Worm (Caenorhabditis elegans): ENCODE measurements around the gene Y17G9B.5.
"Not testable (repeated sequence)": the region's sequence is repeated elsewhere in the genome, so short reads cannot be mapped to it uniquely, and the experiment has no call there.

The Y17G9B.5 gene

DNA sequence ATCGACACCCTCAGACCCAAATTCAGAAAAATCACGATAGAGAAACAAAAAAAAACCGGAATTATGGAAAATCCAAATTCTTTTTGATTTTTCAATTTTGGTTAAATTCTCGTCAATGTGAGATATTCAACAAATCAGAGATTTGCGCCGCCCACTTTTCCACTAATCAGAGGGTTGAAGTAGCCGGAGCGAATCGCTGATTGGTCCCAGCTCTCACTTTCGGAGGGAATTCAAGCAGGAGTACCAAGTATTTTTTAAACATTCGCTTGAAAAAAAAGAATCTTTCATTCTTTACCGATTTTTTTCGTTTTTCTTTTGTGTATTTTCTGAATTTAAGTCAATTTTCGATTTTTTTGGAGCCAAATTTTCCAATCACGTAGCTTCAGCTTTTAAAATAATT lies 44.1 kb upstream of the Y17G9B.5 start:
- no peak for TF ChIP-seq pros-1 (tag; optimal IDR thresholded peaks at IDR 0.05)
- no peak for TF ChIP-seq unc-3 (GFP tag; conservative IDR thresholded peaks at IDR 0.05)
- no peak for TF ChIP-seq unc-3 (tag; optimal IDR thresholded peaks at IDR 0.05)
- peak; percentile 73 for TF ChIP-seq nfya-1 (tag; optimal IDR thresholded peaks at IDR 0.05)

DNA sequence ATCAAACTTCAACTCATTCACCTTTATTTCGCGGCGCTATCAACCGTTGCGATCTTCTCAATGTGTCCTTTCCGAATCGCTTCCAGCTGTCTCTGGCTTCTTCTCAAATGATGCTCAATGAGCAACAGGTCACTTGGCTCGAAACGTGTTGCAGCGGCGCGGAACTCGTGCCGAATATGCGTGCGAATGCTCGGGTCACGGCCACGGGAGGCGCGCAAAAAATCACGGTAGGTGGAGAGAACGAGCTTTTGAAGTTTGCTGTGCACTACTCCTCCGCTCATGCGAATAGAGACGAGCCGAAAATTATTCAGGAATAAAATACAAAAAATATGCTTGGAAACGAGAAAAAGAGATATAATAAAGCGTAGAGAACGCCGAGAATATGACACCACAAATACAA lies 39.6 kb upstream of the Y17G9B.5 start, which contains the start of gene cif-1:
TSS of gene cif-1 (minus strand) at position 297 of the 400 bp plus-strand sequence.
- TF ChIP-seq che-1 (tag; optimal IDR thresholded peaks at IDR 0.05), result no peak
- TF ChIP-seq elt-4 (tag; optimal IDR thresholded peaks at IDR 0.05), result no peak
- TF ChIP-seq gmeb-2 (tag; optimal IDR thresholded peaks at IDR 0.05), result no peak
- TF ChIP-seq unc-42 (tag; optimal IDR thresholded peaks at IDR 0.05), result no peak
- TF ChIP-seq hlh-13 (GFP tag; optimal IDR thresholded peaks at IDR 0.05), result no peak
- no peak for TF ChIP-seq mec-3 (tag; optimal IDR thresholded peaks at IDR 0.05; ENCODE audit: borderline replicate concordance)
- TF ChIP-seq nfya-1 (tag; optimal IDR thresholded peaks at IDR 0.05), result no peak
- no peak for TF ChIP-seq F13H6.1 (tag; optimal IDR thresholded peaks at IDR 0.05)
- TF ChIP-seq ceh-2 (tag; optimal IDR thresholded peaks at IDR 0.05), result no peak
- no peak for TF ChIP-seq ceh-24 (tag; optimal IDR thresholded peaks at IDR 0.05)
- TF ChIP-seq ztf-16 (tag; optimal IDR thresholded peaks at IDR 0.05), result no peak
- TF ChIP-seq ets-4 (tag; optimal IDR thresholded peaks at IDR 0.05), result no peak
- TF ChIP-seq odd-2 (tag; optimal IDR thresholded peaks at IDR 0.05), result no peak
- TF ChIP-seq fax-1 (tag; optimal IDR thresholded peaks at IDR 0.05), result no peak
- TF ChIP-seq dve-1 (tag; optimal IDR thresholded peaks at IDR 0.05), result no peak
- no peak for TF ChIP-seq hlh-15 (tag; optimal IDR thresholded peaks at IDR 0.05)
- no peak for TF ChIP-seq unc-86 (tag; optimal IDR thresholded peaks at IDR 0.05)
- no peak for TF ChIP-seq lin-11 (tag; optimal IDR thresholded peaks at IDR 0.05)
- TF ChIP-seq eyg-1 (tag; optimal IDR thresholded peaks at IDR 0.05), result no peak

DNA sequence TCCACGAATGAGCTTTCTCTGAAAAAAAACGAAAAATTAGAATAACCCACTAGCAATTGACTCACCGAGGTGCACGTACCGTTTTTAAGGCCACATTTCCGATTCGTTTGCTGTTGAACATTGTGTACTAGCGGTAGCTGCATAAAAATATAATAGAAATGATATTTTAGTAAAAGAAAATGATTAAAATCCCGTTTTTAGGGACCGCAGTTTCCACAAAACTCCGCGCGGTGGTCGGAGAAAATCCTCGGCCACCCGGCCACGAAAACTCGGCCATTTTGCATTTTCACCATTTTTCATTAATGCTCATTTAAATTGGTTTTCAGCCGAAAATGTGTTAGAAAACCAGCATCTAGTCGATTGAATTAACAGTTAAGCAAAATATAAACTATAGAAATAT lies 37.7 kb upstream of the Y17G9B.5 start, which contains the start of gene yars-2:
TSS of gene yars-2 (minus strand) at position 249 of the 400 bp plus-strand sequence.
- TF ChIP-seq zip-5 (tag; optimal IDR thresholded peaks at IDR 0.05) (peak; percentile 26), tbx-2 (tag; optimal IDR thresholded peaks at IDR 0.05) (peak; percentile 73), elt-2 (tag; optimal IDR thresholded peaks at IDR 0.05) (peak; percentile 31), syd-9 (tag; optimal IDR thresholded peaks at IDR 0.05) (no peak), ceh-2 (tag; optimal IDR thresholded peaks at IDR 0.05) (peak; percentile 83), ref-2 (tag; optimal IDR thresholded peaks at IDR 0.05) (peak; percentile 33), ets-4 (tag; optimal IDR thresholded peaks at IDR 0.05) (peak; percentile 59), tbx-7 (tag; optimal IDR thresholded peaks at IDR 0.05) (peak; percentile 16), fax-1 (tag; optimal IDR thresholded peaks at IDR 0.05) (peak; percentile 27), C08G9.2 (tag; optimal IDR thresholded peaks at IDR 0.05) (peak; percentile 63), hlh-30 (tag; optimal IDR thresholded peaks at IDR 0.05; ENCODE audit: insufficient read depth) (no peak), ceh-6 (GFP tag; optimal IDR thresholded peaks at IDR 0.05) (no peak), dmd-4 (tag; optimal IDR thresholded peaks at IDR 0.05; ENCODE audit: borderline replicate concordance) (no peak), unc-42 (tag; optimal IDR thresholded peaks at IDR 0.05) (no peak), ceh-31 (tag; optimal IDR thresholded peaks at IDR 0.05) (peak; percentile 74), ceh-18 (tag; optimal IDR thresholded peaks at IDR 0.05) (no peak), hlh-8 (tag; optimal IDR thresholded peaks at IDR 0.05) (peak; percentile 13)

DNA sequence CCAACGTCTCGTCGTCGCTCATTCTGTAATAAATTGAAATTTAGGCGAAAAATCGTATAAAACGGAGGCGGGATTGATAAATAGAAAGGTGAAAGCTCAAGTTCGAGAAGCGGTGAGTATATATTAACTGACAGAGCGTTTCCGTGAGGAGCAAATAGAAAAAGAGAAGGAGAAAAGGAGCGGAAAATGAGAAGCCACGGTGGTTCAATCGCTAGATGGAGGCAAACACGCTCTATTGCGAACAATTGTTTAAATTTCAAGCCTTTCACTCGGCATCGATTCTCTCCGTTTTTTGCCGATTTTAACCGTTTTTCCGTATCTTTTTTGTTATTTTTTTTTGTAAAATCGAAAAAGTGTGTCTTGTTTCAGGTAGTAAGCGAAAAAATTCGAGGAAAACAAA lies 34.3 kb upstream of the Y17G9B.5 start, which contains the start of gene miro-1:
TSS of gene miro-1 (minus strand) at position 23 of the 400 bp plus-strand sequence.
- TF ChIP-seq tbx-7, unc-42, ceh-2 (tag; optimal IDR thresholded peaks at IDR 0.05): not testable (repeated sequence)

DNA sequence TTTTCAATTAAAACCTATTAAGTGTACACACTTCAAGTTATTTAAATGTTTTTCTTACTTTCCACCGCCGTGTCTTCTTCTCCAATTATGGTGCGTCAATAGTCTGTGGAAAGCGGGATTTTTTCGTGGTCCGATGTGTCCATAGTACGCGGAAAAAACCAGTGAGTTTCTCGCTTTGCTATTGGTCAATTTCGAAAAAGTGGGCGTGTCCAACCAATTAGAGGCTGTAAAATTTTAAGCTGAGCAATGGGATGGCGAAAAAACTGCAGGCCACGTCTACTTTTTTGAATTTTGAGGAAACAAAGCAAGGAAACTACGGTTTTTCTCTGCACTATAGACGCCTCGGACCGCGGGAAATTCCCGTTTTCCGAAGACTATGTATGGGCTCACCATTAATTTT lies 26.4 kb upstream of the Y17G9B.5 start:
- TF ChIP-seq Y22D7AL.16 (tag; optimal IDR thresholded peaks at IDR 0.05) (no peak), ama-1 (optimal IDR thresholded peaks at IDR 0.05) (no peak), nfya-1 (tag; optimal IDR thresholded peaks at IDR 0.05) (peak; percentile 53), C08G9.2 (tag; optimal IDR thresholded peaks at IDR 0.05) (no peak)

Measured in whole organism, late embryonic.